Worm (Caenorhabditis elegans) whole organism, early embryonic: ENCODE data around the gene cpg-18.

Source experiments
- ets-7 ChIP-seq: sonication (generic microtip); optimal IDR thresholded peaks from 2 replicates; lab custom pipeline; 2016; ENCODE audit warnings: missing genotype, missing genetic modification characterization, missing compliant biosample characterization
- pes-1 ChIP-seq: fragments of 200-800 bp; sonication (Bioruptor generic); IDR thresholded peaks from 2 replicates; pipeline ENCODE4 v1.3.6; 2022; ENCODE audit warnings: missing genetic modification reagents, missing genetic modification characterization, missing compliant biosample characterization

DNA sequence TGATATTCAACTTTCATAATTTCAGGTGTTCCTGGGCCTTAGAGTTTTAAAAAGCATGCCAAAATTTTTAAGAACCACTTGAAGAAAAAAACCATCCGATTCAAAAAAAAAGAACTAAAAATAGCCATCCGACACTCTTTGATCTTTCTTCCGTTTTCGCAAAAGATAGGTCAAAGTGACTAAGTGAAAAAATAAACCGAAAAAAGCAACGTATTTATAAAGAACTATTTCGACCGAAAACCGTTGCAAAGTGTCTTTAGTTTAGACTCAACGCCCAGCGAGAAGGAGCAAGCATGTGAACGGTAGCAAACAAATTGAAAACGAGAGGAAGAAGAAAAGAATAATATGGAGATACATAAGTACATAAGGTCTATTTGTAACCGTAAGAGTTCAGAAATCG, 48.9 kb downstream of the cpg-18 start:
- TF ChIP-seq pes-1 (no peak), ets-7 (tag; lab: Kevin White, UChicago) (no peak)
